Fruit fly (Drosophila melanogaster) whole organism, embryonic: ENCODE results near the gene aqz.

ENCODE experiments used
- CG10267 ChIP-seq: fragments of 200-800 bp; sonication (Bioruptor generic); optimal IDR thresholded peaks from 2 replicates; lab custom pipeline; 2018; ENCODE audit warnings: missing biosample characterization, mild to moderate bottlenecking, missing genetic modification characterization, moderate library complexity
- CG10321 ChIP-seq: fragments of 200-800 bp; sonication (Bioruptor generic); IDR thresholded peaks from 2 replicates; pipeline ENCODE4 v1.3.6; 2022; ENCODE audit warnings: missing biosample characterization, missing genetic modification characterization
- CG10979 ChIP-seq: fragments of 200-800 bp; sonication (Bioruptor generic); optimal IDR thresholded peaks from 2 replicates; lab custom pipeline; 2018; ENCODE audit warnings: missing biosample characterization, mild to moderate bottlenecking, missing genetic modification characterization, moderate library complexity
- CG11093 ChIP-seq: fragments of 200-800 bp; sonication (Bioruptor generic); IDR thresholded peaks from 3 replicates; pipeline ENCODE4 v1.3.6; 2022; ENCODE audit warnings: missing biosample characterization, missing genetic modification characterization
- CG11695 ChIP-seq: fragments of 200-800 bp; sonication (Bioruptor generic); IDR thresholded peaks from 3 replicates; pipeline ENCODE4 v1.3.6; 2022; ENCODE audit warnings: missing biosample characterization, missing genetic modification characterization
- CG12155 ChIP-seq: fragments of 200-800 bp; sonication (Bioruptor generic); optimal IDR thresholded peaks from 3 replicates; lab custom pipeline; 2016; ENCODE audit warnings: missing biosample characterization, missing genetic modification characterization
- CG13894 ChIP-seq: fragments of 200-800 bp; sonication (Bioruptor generic); optimal IDR thresholded peaks from 3 replicates; lab custom pipeline; 2018; ENCODE audit warnings: missing biosample characterization, mild to moderate bottlenecking, missing genetic modification characterization, moderate library complexity
- CG15601 ChIP-seq: fragments of 200-800 bp; sonication (Bioruptor generic); optimal IDR thresholded peaks from 3 replicates; lab custom pipeline; 2019; ENCODE audit warnings: missing biosample characterization, mild to moderate bottlenecking, missing genetic modification characterization, moderate library complexity
- CG15696 ChIP-seq: fragments of 200-800 bp; sonication (Bioruptor generic); optimal IDR thresholded peaks from 2 replicates; lab custom pipeline; 2019; ENCODE audit warnings: missing biosample characterization, mild to moderate bottlenecking, missing genetic modification characterization, moderate library complexity
- CG17186 ChIP-seq: fragments of 200-800 bp; sonication (Bioruptor generic); optimal IDR thresholded peaks from 3 replicates; lab custom pipeline; 2017; ENCODE audit warnings: missing biosample characterization, missing genetic modification reagents, missing genetic modification characterization
- CG17359 ChIP-seq: fragments of 200-800 bp; sonication (Bioruptor generic); optimal IDR thresholded peaks from 3 replicates; lab custom pipeline; 2018; ENCODE audit warnings: missing biosample characterization, mild to moderate bottlenecking, missing genetic modification characterization, moderate library complexity
- CG17829 ChIP-seq: fragments of 200-800 bp; optimal IDR thresholded peaks from 2 replicates; lab custom pipeline; 2019; ENCODE audit warnings: missing biosample characterization, mild to moderate bottlenecking, missing genetic modification characterization, moderate library complexity
- CG2116 ChIP-seq: fragments of 200-800 bp; sonication (Bioruptor generic); optimal IDR thresholded peaks from 3 replicates; lab custom pipeline; 2018; ENCODE audit warnings: missing biosample characterization, mild to moderate bottlenecking, missing genetic modification characterization
- CG2202 ChIP-seq: fragments of 200-800 bp; sonication (Bioruptor generic); optimal IDR thresholded peaks from 2 replicates; lab custom pipeline; 2018; ENCODE audit warnings: missing biosample characterization, mild to moderate bottlenecking, missing genetic modification characterization
- CG30020 ChIP-seq: fragments of 200-800 bp; optimal IDR thresholded peaks from 2 replicates; lab custom pipeline; 2019; ENCODE audit warnings: missing biosample characterization, mild to moderate bottlenecking, missing genetic modification characterization, moderate library complexity
- CG3065 ChIP-seq: fragments of 200-800 bp; sonication (Bioruptor generic); optimal IDR thresholded peaks from 2 replicates; lab custom pipeline; 2016; ENCODE audit warnings: missing biosample characterization, missing genetic modification characterization
- CG32772 ChIP-seq: fragments of 200-800 bp; sonication (Bioruptor generic); IDR thresholded peaks from 2 replicates; pipeline ENCODE4 v1.3.6; 2022; ENCODE audit warnings: missing biosample characterization, missing genetic modification characterization
- CG4328 ChIP-seq: fragments of 200-800 bp; sonication (Bioruptor generic); optimal IDR thresholded peaks from 3 replicates; lab custom pipeline; 2017; ENCODE audit warnings: missing biosample characterization, missing genetic modification reagents, missing genetic modification characterization
- CG4820 ChIP-seq: fragments of 200-800 bp; sonication (Bioruptor generic); optimal IDR thresholded peaks from 3 replicates; lab custom pipeline; 2016; ENCODE audit warnings: missing biosample characterization, missing genetic modification characterization
- CG6654 ChIP-seq: fragments of 200-800 bp; sonication (Bioruptor generic); optimal IDR thresholded peaks from 2 replicates; lab custom pipeline; 2017; ENCODE audit warnings: missing biosample characterization, mild to moderate bottlenecking, missing genetic modification characterization
- CG7271 ChIP-seq: fragments of 200-800 bp; sonication (Bioruptor generic); optimal IDR thresholded peaks from 2 replicates; lab custom pipeline; 2018; ENCODE audit warnings: missing biosample characterization, mild to moderate bottlenecking, missing genetic modification characterization, moderate library complexity
- CG8359 ChIP-seq: fragments of 200-800 bp; sonication (Bioruptor generic); optimal IDR thresholded peaks from 2 replicates; lab custom pipeline; 2017; ENCODE audit warnings: missing biosample characterization, mild to moderate bottlenecking, missing genetic modification characterization, borderline replicate concordance
- CG9437 ChIP-seq: fragments of 200-800 bp; sonication (Bioruptor generic); optimal IDR thresholded peaks from 2 replicates; lab custom pipeline; 2018; ENCODE audit warnings: missing biosample characterization, mild to moderate bottlenecking, missing genetic modification characterization
- CG9817 ChIP-seq: fragments of 200-800 bp; sonication (Bioruptor generic); optimal IDR thresholded peaks from 2 replicates; lab custom pipeline; 2018; ENCODE audit warnings: missing biosample characterization, mild to moderate bottlenecking, missing genetic modification characterization, moderate library complexity
- CG9932 ChIP-seq: fragments of 200-800 bp; sonication (Bioruptor generic); IDR thresholded peaks from 2 replicates; pipeline ENCODE4 v1.3.6; 2022; ENCODE audit warnings: missing biosample characterization, missing genetic modification characterization
- Elba2 ChIP-seq: fragments of 200-800 bp; sonication (Bioruptor generic); optimal IDR thresholded peaks from 3 replicates; lab custom pipeline; 2016; ENCODE audit warnings: missing biosample characterization, missing genetic modification characterization
- Hand ChIP-seq: fragments of 200-800 bp; sonication (Bioruptor generic); optimal IDR thresholded peaks from 2 replicates; lab custom pipeline; 2017; ENCODE audit warnings: mild to moderate bottlenecking, missing biosample characterization, missing genetic modification reagents, missing genetic modification characterization
- HmgZ ChIP-seq: fragments of 200-800 bp; sonication (Bioruptor generic); optimal IDR thresholded peaks from 2 replicates; lab custom pipeline; 2018; ENCODE audit warnings: missing biosample characterization, mild to moderate bottlenecking, missing genetic modification characterization
- MBD-R2 ChIP-seq: fragments of 200-800 bp; sonication (Bioruptor generic); IDR thresholded peaks from 2 replicates; pipeline ENCODE4 v1.3.6; 2022; ENCODE audit warnings: missing biosample characterization, missing genetic modification characterization
- Med ChIP-seq: fragments of 200-800 bp; sonication (Bioruptor generic); peaks from one replicate; lab custom pipeline; 2016; ENCODE audit warnings: missing biosample characterization, missing genetic modification characterization, mild to moderate bottlenecking, inconsistent platforms, moderate library complexity
- NC2β ChIP-seq: fragments of 200-800 bp; sonication (Bioruptor generic); optimal IDR thresholded peaks from 2 replicates; lab custom pipeline; 2016; ENCODE audit warnings: missing biosample characterization, missing genetic modification characterization
- Rfx ChIP-seq: fragments of 200-800 bp; sonication (Bioruptor generic); IDR thresholded peaks from 2 replicates; pipeline ENCODE4 v1.3.6; 2022; ENCODE audit warnings: missing biosample characterization, missing genetic modification characterization
- chif ChIP-seq, 2 experiments: fragments of 200-800 bp; sonication (Bioruptor generic); optimal IDR thresholded peaks; 3 replicates each; lab custom pipeline; 2016; ENCODE audit warnings: missing biosample characterization in 2 of 2, missing genetic modification characterization in 2 of 2
- dati ChIP-seq: fragments of 200-800 bp; sonication (Bioruptor generic); IDR thresholded peaks from 2 replicates; pipeline ENCODE4 v1.3.6; 2022; ENCODE audit warnings: missing biosample characterization, missing genetic modification characterization
- exex ChIP-seq: fragments of 200-800 bp; sonication (Bioruptor generic); optimal IDR thresholded peaks from 4 replicates; lab custom pipeline; 2018; ENCODE audit warnings: missing biosample characterization, mild to moderate bottlenecking, missing genetic modification characterization, moderate library complexity
- jumu ChIP-seq: fragments of 200-800 bp; sonication (Bioruptor generic); optimal IDR thresholded peaks from 3 replicates; lab custom pipeline; 2016; ENCODE audit warnings: missing biosample characterization, missing genetic modification characterization
- lov ChIP-seq, 2 experiments: fragments of 200-800 bp in 1 of 2; fragments of >200 bp in 1 of 2; sonication (Bioruptor generic) in 1 of 2; IDR thresholded peaks in 1 of 2; optimal IDR thresholded peaks in 1 of 2; 2 replicates in 1 of 2; 3 replicates in 1 of 2; pipeline versions ENCODE4 v1.3.6 to Lab custom; 2017 to 2022; ENCODE audit warnings: missing biosample characterization in 1 of 2, missing genetic modification characterization in 1 of 2
- peb ChIP-seq: fragments of 200-800 bp; sonication (Bioruptor generic); IDR thresholded peaks from 2 replicates; pipeline ENCODE4 v1.3.6; 2022; ENCODE audit warnings: missing biosample characterization, missing genetic modification characterization
- ranshi ChIP-seq: fragments of 200-800 bp; sonication (Bioruptor generic); IDR thresholded peaks from 2 replicates; pipeline ENCODE4 v1.3.6; 2022; ENCODE audit warnings: missing biosample characterization, missing genetic modification characterization
- run ChIP-seq: fragments of 200-800 bp; sonication (Bioruptor generic); optimal IDR thresholded peaks from 3 replicates; lab custom pipeline; 2018; ENCODE audit warnings: missing biosample characterization, mild to moderate bottlenecking, missing genetic modification characterization
- schlank ChIP-seq: fragments of 200-800 bp; sonication (Bioruptor generic); optimal IDR thresholded peaks from 2 replicates; lab custom pipeline; 2018; ENCODE audit warnings: missing biosample characterization, mild to moderate bottlenecking, missing genetic modification characterization
- slbo ChIP-seq: fragments of 200-800 bp; sonication (Bioruptor generic); IDR thresholded peaks from 2 replicates; pipeline ENCODE4 v1.3.6; 2022; ENCODE audit warnings: missing biosample characterization, missing genetic modification characterization
- stwl ChIP-seq: fragments of 200-800 bp; sonication (Bioruptor generic); optimal IDR thresholded peaks from 3 replicates; lab custom pipeline; 2018; ENCODE audit warnings: missing biosample characterization, mild to moderate bottlenecking, missing genetic modification characterization, moderate library complexity
- tna ChIP-seq: fragments of 200-800 bp; sonication (Bioruptor generic); IDR thresholded peaks from 2 replicates; pipeline ENCODE4 v1.3.6; 2022; ENCODE audit warnings: missing biosample characterization, missing genetic modification characterization; ENCODE audit not compliant: partially characterized antibody
- trem ChIP-seq: fragments of 200-800 bp; optimal IDR thresholded peaks from 3 replicates; lab custom pipeline; 2019; ENCODE audit warnings: missing biosample characterization, mild to moderate bottlenecking, missing genetic modification characterization, moderate library complexity
- ttk ChIP-seq: fragments of 200-800 bp; sonication (Bioruptor generic); IDR thresholded peaks from 2 replicates; pipeline ENCODE4 v2.1.2; 2022; ENCODE audit warnings: missing biosample characterization, missing genetic modification characterization
- vvl ChIP-seq: fragments of 200-800 bp; sonication (Bioruptor generic); IDR thresholded peaks from 2 replicates; pipeline ENCODE4 v1.3.6; 2022; ENCODE audit warnings: missing biosample characterization, missing genetic modification characterization
- zfh1 ChIP-seq: fragments of 200-800 bp; sonication (Bioruptor generic); IDR thresholded peaks from 3 replicates; pipeline ENCODE4 v1.3.6; 2022; ENCODE audit warnings: missing biosample characterization, missing genetic modification characterization
- zfh2 ChIP-seq: fragments of 200-800 bp; sonication (Bioruptor generic); optimal IDR thresholded peaks from 2 replicates; lab custom pipeline; 2016; ENCODE audit warnings: missing biosample characterization, missing genetic modification characterization

aqz gene

dm6 chr3R:8867325-8868104 lies 47.0 kb upstream of the aqz start (continued):
- TF ChIP-seq CG17829: peak; percentile 58
- TF ChIP-seq CG7271 (tag; lab: Kevin White, UChicago): peak; percentile 17
- TF ChIP-seq CG13894 (tag; lab: Kevin White, UChicago): no peak
- TF ChIP-seq ttk (GFP tag; lab: Robert Waterston, UW): no peak
- TF ChIP-seq CG9932 (GFP tag; lab: Robert Waterston, UW): no peak
- peak; percentile 32 for TF ChIP-seq trem (tag; lab: Kevin White, UChicago)
- TF ChIP-seq chif (GFP tag; optimal IDR thresholded peaks at IDR 0.05; lab: Kevin White, UChicago): no peak
- no peak for TF ChIP-seq CG6654 (GFP tag; lab: Kevin White, UChicago)
- peak; percentile 63 for TF ChIP-seq CG10267 (tag; lab: Kevin White, UChicago)
- TF ChIP-seq CG8359: no peak
- no peak for TF ChIP-seq Rfx
- no peak for TF ChIP-seq lov (optimal IDR thresholded peaks at IDR 0.05; lab: Kevin White, UChicago)
- no peak for TF ChIP-seq lov (GFP tag; IDR thresholded peaks at IDR 0.05; lab: Robert Waterston, UW)
- TF ChIP-seq CG9437 (GFP tag; lab: Kevin White, UChicago): peak; percentile 74
- no peak for TF ChIP-seq HmgZ (tag; lab: Kevin White, UChicago)
- 0 out of 3 replicates have a peak, but pooled peaks have one; percentile 18 for TF ChIP-seq CG11093 (GFP tag; lab: Robert Waterston, UW)
- TF ChIP-seq CG4820: no peak
- no peak for TF ChIP-seq exex (tag; lab: Kevin White, UChicago)
- TF ChIP-seq stwl (tag; lab: Kevin White, UChicago): no peak
- no peak for TF ChIP-seq Hand (GFP tag; lab: Kevin White, UChicago)
- TF ChIP-seq CG15601 (tag; lab: Kevin White, UChicago): peak; percentile 78
- TF ChIP-seq vvl: no peak; the same call in 1 of the 2 replicates
- TF ChIP-seq CG12155 (GFP tag; lab: Kevin White, UChicago): peak; percentile 4
- no peak for TF ChIP-seq CG15696
- TF ChIP-seq CG9817 (tag; lab: Kevin White, UChicago): peak; percentile 35
- TF ChIP-seq slbo (GFP tag; lab: Robert Waterston, UW): peak; percentile 54; the same call in 1 of the 2 replicates
- peak; percentile 7 for TF ChIP-seq CG2202 (tag; lab: Kevin White, UChicago)
- TF ChIP-seq NC2β: no peak
- peak; percentile 3 for TF ChIP-seq CG4328 (GFP tag; lab: Kevin White, UChicago)
- no peak for TF ChIP-seq tna (GFP tag; lab: Robert Waterston, UW)
- no peak for TF ChIP-seq zfh1
- TF ChIP-seq jumu (GFP tag; lab: Kevin White, UChicago): no peak
- TF ChIP-seq Elba2 (GFP tag; lab: Kevin White, UChicago): no peak
- TF ChIP-seq CG2116 (GFP tag; lab: Kevin White, UChicago): no peak
- peak; percentile 33 for TF ChIP-seq CG3065 (GFP tag; lab: Kevin White, UChicago)
- no peak for TF ChIP-seq CG17186
- peak; percentile 69 for TF ChIP-seq Med (GFP tag; lab: Kevin White, UChicago)
- TF ChIP-seq CG10979: peak; percentile 85
- TF ChIP-seq run (tag; lab: Kevin White, UChicago): peak; percentile 12
- no peak for TF ChIP-seq CG30020
- TF ChIP-seq CG10321 (GFP tag; lab: Robert Waterston, UW): no peak
- no peak for TF ChIP-seq zfh2 (GFP tag; lab: Kevin White, UChicago)
- no peak; the same call in 1 of the 2 replicates for TF ChIP-seq ranshi (GFP tag; lab: Robert Waterston, UW)
- TF ChIP-seq CG17359: peak; percentile 60
- TF ChIP-seq peb: no peak
- no peak for TF ChIP-seq schlank (tag; lab: Kevin White, UChicago)
- no peak for TF ChIP-seq CG32772 (GFP tag; lab: Robert Waterston, UW)
- no peak for TF ChIP-seq CG11695
- no peak for TF ChIP-seq dati (GFP tag; lab: Robert Waterston, UW)
- no peak for TF ChIP-seq MBD-R2 (GFP tag; lab: Robert Waterston, UW)
